Fruit fly (Drosophila melanogaster): ENCODE measurements around the gene Dhc93AB.

- TF ChIP-seq kay (GFP tag; ENCODE audit: borderline replicate concordance): peak; percentile 77
- TF ChIP-seq CG12768 (GFP tag; optimal IDR thresholded peaks at IDR 0.05): peak; percentile 32
- TF ChIP-seq CG7045 (GFP tag; optimal IDR thresholded peaks at IDR 0.05): peak; percentile 37
- no peak for TF ChIP-seq cnc (optimal IDR thresholded peaks at IDR 0.05)
- peak; percentile 2 for TF ChIP-seq CG1620 (GFP tag; optimal IDR thresholded peaks at IDR 0.05)
Observed at dm6 chr3R:21017464-21018080, 24.7 kb downstream of the Dhc93AB start, which contains the start of gene Rlip.

Data from whole organism, adult.